Worm (Caenorhabditis elegans) whole organism, L4/young adult: ENCODE measurements around the gene C52B9.19.

Experiments
- W03F9.2 ChIP-seq: fragments of 150-350 bp; optimal IDR thresholded peaks from 2 replicates; lab custom pipeline; 2014; ENCODE audit warnings: missing biosample characterization, missing genetic modification characterization
- dao-5 ChIP-seq: sonication (generic microtip); optimal IDR thresholded peaks from 2 replicates; lab custom pipeline; 2016; ENCODE audit warnings: missing genotype, missing genetic modification characterization, moderate library complexity, missing compliant biosample characterization
- him-1 ChIP-seq: sonication (generic microtip); optimal IDR thresholded peaks from 2 replicates; lab custom pipeline; 2016; ENCODE audit warnings: missing genotype, missing genetic modification reagents, missing genetic modification characterization, missing compliant biosample characterization

DNA sequence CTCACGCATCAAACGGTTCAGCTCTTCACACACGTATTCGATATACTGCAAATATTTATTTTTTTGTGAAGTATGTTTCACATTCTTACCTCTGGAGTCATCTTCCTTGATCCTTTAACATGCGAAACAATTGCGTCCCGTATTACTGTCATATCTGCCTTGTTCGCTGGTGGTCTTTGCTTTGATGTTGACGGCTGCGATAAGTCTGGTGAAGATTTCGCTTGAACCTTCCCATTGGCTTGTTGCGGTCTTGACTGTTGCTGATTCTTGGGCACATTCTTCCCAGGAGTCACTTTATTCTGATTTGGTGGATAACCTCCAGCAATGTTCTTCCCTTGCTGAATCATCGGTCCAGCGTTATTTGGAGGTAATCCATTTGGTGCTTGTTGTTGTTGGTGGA, 20.8 kb downstream of the C52B9.19 start:
- no peak for TF ChIP-seq W03F9.2 (tag; lab: Kevin White, UChicago)
- no peak for TF ChIP-seq him-1 (tag; lab: Kevin White, UChicago)
- TF ChIP-seq dao-5 (tag; lab: Kevin White, UChicago) = no peak
